Worm (Caenorhabditis elegans): Measurements from ENCODE around the gene unc-39.

DNA sequence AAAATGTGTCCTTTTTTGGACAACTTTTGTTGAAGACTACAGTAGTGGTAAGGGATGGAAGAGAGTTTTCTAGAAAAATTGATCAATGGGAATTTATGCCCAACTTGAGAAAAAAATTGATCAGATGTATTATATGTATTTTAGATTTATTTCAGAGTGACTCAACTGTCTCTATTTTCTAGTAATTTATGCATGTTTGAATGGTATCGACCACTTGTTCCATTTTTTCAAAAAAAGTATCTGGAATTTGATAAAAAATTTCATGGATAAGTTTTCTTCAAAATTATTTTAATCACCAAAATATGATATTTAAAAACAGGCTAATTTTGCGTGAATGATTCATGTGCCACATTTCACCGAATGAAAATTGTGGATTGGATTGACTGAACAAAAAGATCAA lies 19.0 kb downstream of the unc-39 start, which contains the start of gene C15H11.10:
- TF ChIP-seq lin-13 (tag; optimal IDR thresholded peaks at IDR 0.05) (no peak), elt-3 (tag; optimal IDR thresholded peaks at IDR 0.05) (no peak), flh-1 (GFP tag; optimal IDR thresholded peaks at IDR 0.05) (no peak)

Data from whole organism, mixed stage, embryonic.